Fruit fly (Drosophila melanogaster) whole organism, embryonic: ENCODE measurements around the gene gogo.

Experiments
- Aef1 ChIP-seq: fragments of 200-800 bp; sonication (Bioruptor generic); IDR thresholded peaks from 3 replicates; pipeline ENCODE4 v1.3.6; 2022; ENCODE audit warnings: missing biosample characterization, missing genetic modification characterization
- B-H1 ChIP-seq: fragments of 200-800 bp; sonication (Bioruptor generic); IDR thresholded peaks from 3 replicates; pipeline ENCODE4 v1.3.6; 2022; ENCODE audit warnings: missing biosample characterization, missing genetic modification characterization
- CG10274 ChIP-seq: fragments of 200-800 bp; sonication (Bioruptor generic); optimal IDR thresholded peaks from 3 replicates; lab custom pipeline; 2017; ENCODE audit warnings: missing biosample characterization, mild to moderate bottlenecking, missing genetic modification characterization
- CG10321 ChIP-seq: fragments of 200-800 bp; sonication (Bioruptor generic); IDR thresholded peaks from 2 replicates; pipeline ENCODE4 v1.3.6; 2022; ENCODE audit warnings: missing biosample characterization, missing genetic modification characterization
- CG11247 ChIP-seq: fragments of 200-800 bp; sonication (Bioruptor generic); IDR thresholded peaks from 2 replicates; pipeline ENCODE4 v1.3.6; 2022; ENCODE audit warnings: missing biosample characterization, missing genetic modification characterization
- CG11695 ChIP-seq: fragments of 200-800 bp; sonication (Bioruptor generic); IDR thresholded peaks from 3 replicates; pipeline ENCODE4 v1.3.6; 2022; ENCODE audit warnings: missing biosample characterization, missing genetic modification characterization
- CG12219 ChIP-seq: fragments of 200-800 bp; sonication (Bioruptor generic); optimal IDR thresholded peaks from 3 replicates; lab custom pipeline; 2018; ENCODE audit warnings: missing biosample characterization, mild to moderate bottlenecking, missing genetic modification characterization
- CG12236 ChIP-seq: fragments of 200-800 bp; sonication (Bioruptor generic); optimal IDR thresholded peaks from 2 replicates; lab custom pipeline; 2016; ENCODE audit warnings: missing biosample characterization, missing genetic modification characterization
- CG12391 ChIP-seq: fragments of 200-800 bp; sonication (Bioruptor generic); optimal IDR thresholded peaks from 3 replicates; lab custom pipeline; 2018; ENCODE audit warnings: missing biosample characterization, mild to moderate bottlenecking, missing genetic modification characterization, moderate library complexity
- CG13775 ChIP-seq: fragments of 200-800 bp; sonication (Bioruptor generic); optimal IDR thresholded peaks from 3 replicates; lab custom pipeline; 2017; ENCODE audit warnings: missing biosample characterization, mild to moderate bottlenecking, missing genetic modification characterization
- CG14014 ChIP-seq: fragments of 200-800 bp; sonication (Bioruptor generic); IDR thresholded peaks from 2 replicates; pipeline ENCODE4 v1.3.6; 2022; ENCODE audit warnings: missing biosample characterization, missing genetic modification characterization
- CG15696 ChIP-seq: fragments of 200-800 bp; sonication (Bioruptor generic); optimal IDR thresholded peaks from 2 replicates; lab custom pipeline; 2019; ENCODE audit warnings: missing biosample characterization, mild to moderate bottlenecking, missing genetic modification characterization, moderate library complexity
- CG17802 ChIP-seq: fragments of 200-800 bp; sonication (Bioruptor generic); optimal IDR thresholded peaks from 2 replicates; lab custom pipeline; 2018; ENCODE audit warnings: missing biosample characterization, mild to moderate bottlenecking, missing genetic modification characterization, moderate library complexity
- CG17912 ChIP-seq: fragments of 200-800 bp; sonication (Bioruptor generic); optimal IDR thresholded peaks from 2 replicates; lab custom pipeline; 2018; ENCODE audit warnings: missing biosample characterization, mild to moderate bottlenecking, missing genetic modification characterization
- CG2129 ChIP-seq: fragments of 200-800 bp; sonication (Bioruptor generic); IDR thresholded peaks from 2 replicates; pipeline ENCODE4 v1.3.6; 2022; ENCODE audit warnings: missing biosample characterization, missing genetic modification characterization; ENCODE audit not compliant: partially characterized antibody
- CG32772 ChIP-seq: fragments of 200-800 bp; sonication (Bioruptor generic); IDR thresholded peaks from 2 replicates; pipeline ENCODE4 v1.3.6; 2022; ENCODE audit warnings: missing biosample characterization, missing genetic modification characterization
- CG3847 ChIP-seq: fragments of 200-800 bp; sonication (Bioruptor generic); IDR thresholded peaks from 2 replicates; pipeline ENCODE4 v1.3.6; 2022; ENCODE audit warnings: missing biosample characterization, missing genetic modification characterization
- CG42726 ChIP-seq: fragments of 200-800 bp; sonication (Bioruptor generic); IDR thresholded peaks from 2 replicates; pipeline ENCODE4 v1.3.6; 2022; ENCODE audit warnings: missing biosample characterization, missing genetic modification characterization; ENCODE audit not compliant: partially characterized antibody
- CG4424 ChIP-seq: fragments of 200-800 bp; sonication (Bioruptor generic); optimal IDR thresholded peaks from 3 replicates; lab custom pipeline; 2016; ENCODE audit warnings: missing biosample characterization, missing genetic modification characterization
- CG6175 ChIP-seq: fragments of 200-800 bp; sonication (Bioruptor generic); IDR thresholded peaks from 3 replicates; pipeline ENCODE4 v1.3.6; 2022; ENCODE audit warnings: missing biosample characterization, missing genetic modification characterization
- CG6654 ChIP-seq: fragments of 200-800 bp; sonication (Bioruptor generic); optimal IDR thresholded peaks from 2 replicates; lab custom pipeline; 2017; ENCODE audit warnings: missing biosample characterization, mild to moderate bottlenecking, missing genetic modification characterization
- CG6791 ChIP-seq: fragments of 200-800 bp; sonication (Bioruptor generic); IDR thresholded peaks from 3 replicates; pipeline ENCODE4 v1.3.6; 2022; ENCODE audit warnings: missing biosample characterization, missing genetic modification characterization; ENCODE audit not compliant: partially characterized antibody
- CG7357 ChIP-seq: fragments of 200-800 bp; sonication (Bioruptor generic); IDR thresholded peaks from 3 replicates; pipeline ENCODE4 v1.3.6; 2022; ENCODE audit warnings: missing biosample characterization, missing genetic modification characterization
- CG7786 ChIP-seq: fragments of 200-800 bp; sonication (Bioruptor generic); optimal IDR thresholded peaks from 2 replicates; lab custom pipeline; 2016; ENCODE audit warnings: missing biosample characterization, missing genetic modification characterization
- CG9727 ChIP-seq: fragments of 200-800 bp; sonication (Bioruptor generic); optimal IDR thresholded peaks from 3 replicates; lab custom pipeline; 2017; ENCODE audit warnings: missing biosample characterization, mild to moderate bottlenecking, missing genetic modification characterization
- CTCF ChIP-seq: fragments of 200-800 bp; sonication (Bioruptor generic); optimal IDR thresholded peaks from 2 replicates; lab custom pipeline; 2017; ENCODE audit warnings: missing biosample characterization, mild to moderate bottlenecking, missing genetic modification characterization, moderate library complexity
- Dad ChIP-seq: fragments of 200-800 bp; sonication (Bioruptor generic); optimal IDR thresholded peaks from 3 replicates; lab custom pipeline; 2016; ENCODE audit warnings: missing biosample characterization, missing genetic modification characterization
- E2f2 ChIP-seq: fragments of 200-800 bp; sonication (Bioruptor generic); IDR thresholded peaks from 2 replicates; pipeline ENCODE4 v1.3.6; 2022; ENCODE audit warnings: missing biosample characterization, missing genetic modification characterization
- Hand ChIP-seq: fragments of 200-800 bp; sonication (Bioruptor generic); optimal IDR thresholded peaks from 2 replicates; lab custom pipeline; 2017; ENCODE audit warnings: mild to moderate bottlenecking, missing biosample characterization, missing genetic modification reagents, missing genetic modification characterization
- Hey ChIP-seq: fragments of 200-800 bp; sonication (Bioruptor generic); optimal IDR thresholded peaks from 3 replicates; lab custom pipeline; 2018; ENCODE audit warnings: missing biosample characterization, mild to moderate bottlenecking, missing genetic modification characterization
- Jarid2 ChIP-seq: fragments of 200-800 bp; sonication (Bioruptor generic); optimal IDR thresholded peaks from 3 replicates; lab custom pipeline; 2017; ENCODE audit warnings: mild to moderate bottlenecking, missing biosample characterization, missing genetic modification reagents, missing genetic modification characterization
- Pdp1 ChIP-seq, 2 experiments: fragments of 200-800 bp; sonication (Bioruptor generic); optimal IDR thresholded peaks; 3 replicates each; lab custom pipeline; 2016; ENCODE audit warnings: missing biosample characterization in 2 of 2, missing genetic modification characterization in 2 of 2, mild to moderate bottlenecking in 1 of 2, moderate library complexity in 1 of 2
- Rfx ChIP-seq: fragments of 200-800 bp; sonication (Bioruptor generic); IDR thresholded peaks from 2 replicates; pipeline ENCODE4 v1.3.6; 2022; ENCODE audit warnings: missing biosample characterization, missing genetic modification characterization
- Sry-β ChIP-seq: fragments of 200-800 bp; sonication (Bioruptor generic); optimal IDR thresholded peaks from 2 replicates; lab custom pipeline; 2018; ENCODE audit warnings: missing biosample characterization, mild to moderate bottlenecking, missing genetic modification characterization, moderate library complexity
- Xrp1 ChIP-seq: fragments of 200-800 bp; sonication (Bioruptor generic); IDR thresholded peaks from 2 replicates; pipeline ENCODE4 v1.3.6; 2022; ENCODE audit warnings: missing biosample characterization, missing genetic modification characterization
- bcd ChIP-seq: fragments of 200-800 bp; sonication (Bioruptor generic); optimal IDR thresholded peaks from 2 replicates; lab custom pipeline; 2017; ENCODE audit warnings: missing biosample characterization, mild to moderate bottlenecking, missing genetic modification characterization
- cas ChIP-seq: fragments of 200-800 bp; sonication (Bioruptor generic); IDR thresholded peaks from 2 replicates; pipeline ENCODE4 v1.3.6; 2022; ENCODE audit warnings: missing biosample characterization, missing genetic modification characterization
- dan ChIP-seq: fragments of 200-800 bp; sonication (Bioruptor generic); IDR thresholded peaks from 2 replicates; pipeline ENCODE4 v1.3.6; 2022; ENCODE audit warnings: missing biosample characterization, missing genetic modification characterization
- gcm ChIP-seq: fragments of 200-800 bp; sonication (Bioruptor generic); optimal IDR thresholded peaks from 2 replicates; lab custom pipeline; 2019; ENCODE audit warnings: missing biosample characterization, mild to moderate bottlenecking, missing genetic modification characterization, moderate library complexity
- knrl ChIP-seq: fragments of 200-800 bp; sonication (Bioruptor generic); IDR thresholded peaks from 3 replicates; pipeline ENCODE4 v1.3.6; 2022; ENCODE audit warnings: missing biosample characterization, missing genetic modification characterization; ENCODE audit not compliant: partially characterized antibody
- nmo ChIP-seq: fragments of 200-800 bp; sonication (Bioruptor generic); optimal IDR thresholded peaks from 2 replicates; lab custom pipeline; 2018; ENCODE audit warnings: missing biosample characterization, mild to moderate bottlenecking, missing genetic modification characterization, moderate library complexity
- oc ChIP-seq: fragments of 200-800 bp; sonication (Bioruptor generic); optimal IDR thresholded peaks from 2 replicates; lab custom pipeline; 2018; ENCODE audit warnings: missing biosample characterization, mild to moderate bottlenecking, missing genetic modification characterization, moderate library complexity
- phol ChIP-seq: fragments of 200-800 bp; sonication (Bioruptor generic); optimal IDR thresholded peaks from 3 replicates; lab custom pipeline; 2018; ENCODE audit warnings: missing biosample characterization, mild to moderate bottlenecking, missing genetic modification characterization, moderate library complexity
- rib ChIP-seq: fragments of 200-800 bp; sonication (Bioruptor generic); IDR thresholded peaks from 2 replicates; pipeline ENCODE4 v1.3.6; 2022; ENCODE audit warnings: missing biosample characterization, missing genetic modification characterization
- ro ChIP-seq: fragments of 200-800 bp; sonication (Bioruptor generic); IDR thresholded peaks from 2 replicates; pipeline ENCODE4 v1.3.6; 2022; ENCODE audit warnings: missing biosample characterization, missing genetic modification characterization
- sens ChIP-seq: fragments of 200-800 bp; sonication (Bioruptor generic); peaks from one replicate; lab custom pipeline; 2016; ENCODE audit warnings: missing biosample characterization, missing genetic modification characterization
- slbo ChIP-seq: fragments of 200-800 bp; sonication (Bioruptor generic); IDR thresholded peaks from 2 replicates; pipeline ENCODE4 v1.3.6; 2022; ENCODE audit warnings: missing biosample characterization, missing genetic modification characterization
- sna ChIP-seq: fragments of 200-800 bp; sonication (Bioruptor generic); IDR thresholded peaks from 2 replicates; pipeline ENCODE4 v1.3.6; 2022; ENCODE audit warnings: missing biosample characterization, missing genetic modification characterization; ENCODE audit not compliant: partially characterized antibody
- tin ChIP-seq: fragments of 200-800 bp; sonication (Bioruptor generic); optimal IDR thresholded peaks from 3 replicates; lab custom pipeline; 2016; ENCODE audit warnings: missing biosample characterization, missing genetic modification characterization
- tup ChIP-seq: fragments of 200-800 bp; sonication (Bioruptor generic); optimal IDR thresholded peaks from 2 replicates; lab custom pipeline; 2016; ENCODE audit warnings: missing biosample characterization, mild to moderate bottlenecking, missing genetic modification characterization, moderate library complexity

gogo gene

dm6 chr3L:20247513-20248173 is 47.3 kb downstream of the gogo start, which contains the start of gene rdgC (continued):
- 0 out of 2 replicates have a peak, but pooled peaks have one; percentile 13 for TF ChIP-seq CG42726
- TF ChIP-seq Rfx (GFP tag; lab: Robert Waterston, UW), result peak; percentile 98
- peak; percentile 96 for TF ChIP-seq CG7786 (GFP tag; lab: Kevin White, UChicago)
- peak; percentile 87 for TF ChIP-seq CG7357 (GFP tag; lab: Robert Waterston, UW)
- TF ChIP-seq CG11695, result peak; percentile 96
- TF ChIP-seq CG2129 (GFP tag; lab: Robert Waterston, UW), result no peak
- TF ChIP-seq CG17802 (tag; lab: Kevin White, UChicago), result peak; percentile 85
- TF ChIP-seq CTCF (GFP tag; lab: Kevin White, UChicago), result peak; percentile 62
- peak; percentile 7 for TF ChIP-seq Sry-β (GFP tag; lab: Kevin White, UChicago)
- peak; percentile 99 for TF ChIP-seq sens (GFP tag; lab: Kevin White, UChicago)
- peak; percentile 96 for TF ChIP-seq CG12219 (GFP tag; lab: Kevin White, UChicago)
- peak; percentile 94 for TF ChIP-seq Hand
- TF ChIP-seq CG14014 (GFP tag; lab: Robert Waterston, UW), result peak; percentile 95
- peak; percentile 94 for TF ChIP-seq nmo (GFP tag; lab: Kevin White, UChicago)
- peak; percentile 94 for TF ChIP-seq CG11247
- TF ChIP-seq Pdp1 (GFP tag; optimal IDR thresholded peaks at IDR 0.05; lab: Kevin White, UChicago), result peak; percentile 92 to 96
- peak; percentile 80 for TF ChIP-seq CG10321 (GFP tag; lab: Robert Waterston, UW)
- TF ChIP-seq tup (GFP tag; lab: Kevin White, UChicago), result peak; percentile 88
- no peak for TF ChIP-seq CG6791 (GFP tag; lab: Robert Waterston, UW)
- peak; percentile 89 for TF ChIP-seq CG6175 (GFP tag; lab: Robert Waterston, UW)
- TF ChIP-seq Xrp1 (GFP tag; lab: Robert Waterston, UW), result peak; percentile 97
- peak; percentile 94 for TF ChIP-seq tin (GFP tag; lab: Kevin White, UChicago)
- peak; percentile 87 for TF ChIP-seq cas (GFP tag; lab: Robert Waterston, UW)
- TF ChIP-seq CG9727 (GFP tag; lab: Kevin White, UChicago), result peak; percentile 93
- TF ChIP-seq dan, result no peak; the same call in 1 of the 2 replicates
- TF ChIP-seq CG3847 (GFP tag; lab: Robert Waterston, UW), result peak; percentile 94
- TF ChIP-seq ro (GFP tag; lab: Robert Waterston, UW), result peak; percentile 82
- TF ChIP-seq bcd (GFP tag; lab: Kevin White, UChicago), result peak; percentile 95
- peak; percentile 96 for TF ChIP-seq CG12391
- peak; percentile 94 for TF ChIP-seq phol (tag; lab: Kevin White, UChicago)
- TF ChIP-seq slbo (GFP tag; lab: Robert Waterston, UW), result peak; percentile 97
- TF ChIP-seq CG6654 (GFP tag; lab: Kevin White, UChicago), result peak; percentile 75
- TF ChIP-seq knrl (GFP tag; lab: Robert Waterston, UW), result no peak
- TF ChIP-seq CG13775 (GFP tag; lab: Kevin White, UChicago), result peak; percentile 87
- TF ChIP-seq oc (tag; lab: Kevin White, UChicago), result peak; percentile 95
- peak; percentile 96 for TF ChIP-seq B-H1 (GFP tag; lab: Robert Waterston, UW)
- TF ChIP-seq CG32772 (GFP tag; lab: Robert Waterston, UW), result peak; percentile 95
- TF ChIP-seq Dad (GFP tag; lab: Kevin White, UChicago), result peak; percentile 94
- TF ChIP-seq CG4424 (GFP tag; lab: Kevin White, UChicago), result peak; percentile 94
- peak; percentile 83 for TF ChIP-seq CG17912
- peak; percentile 93 for TF ChIP-seq gcm (GFP tag; lab: Kevin White, UChicago)
- TF ChIP-seq Hey, result peak; percentile 47
- peak; percentile 83 for TF ChIP-seq CG12236 (GFP tag; lab: Kevin White, UChicago)
- TF ChIP-seq Aef1 (GFP tag; lab: Robert Waterston, UW), result peak; percentile 96
- peak; percentile 79 for TF ChIP-seq E2f2
- peak; percentile 61 for TF ChIP-seq CG15696 (tag; lab: Kevin White, UChicago)
- TF ChIP-seq rib (GFP tag; lab: Robert Waterston, UW), result peak; percentile 90
- peak; percentile 66 for TF ChIP-seq Jarid2 (GFP tag; lab: Kevin White, UChicago)
- peak; percentile 83 for TF ChIP-seq CG10274
- no peak for TF ChIP-seq sna (GFP tag; lab: Robert Waterston, UW)
